Worm (Caenorhabditis elegans) whole organism, midembryonic: ENCODE measurements around the gene str-94.

Experiments
- klf-2 ChIP-seq: fragments of 200-800 bp; sonication (Bioruptor generic); conservative IDR thresholded peaks from 2 replicates; pipeline ENCODE4 v1.3.6; 2022; ENCODE audit warnings: missing genetic modification reagents, missing genetic modification characterization, missing compliant biosample characterization
- ztf-29 ChIP-seq: fragments of 200-800 bp; sonication (Bioruptor generic); IDR thresholded peaks from 2 replicates; pipeline ENCODE4 v1.3.6; 2022; ENCODE audit warnings: missing genetic modification reagents, missing genetic modification characterization, missing compliant biosample characterization

DNA sequence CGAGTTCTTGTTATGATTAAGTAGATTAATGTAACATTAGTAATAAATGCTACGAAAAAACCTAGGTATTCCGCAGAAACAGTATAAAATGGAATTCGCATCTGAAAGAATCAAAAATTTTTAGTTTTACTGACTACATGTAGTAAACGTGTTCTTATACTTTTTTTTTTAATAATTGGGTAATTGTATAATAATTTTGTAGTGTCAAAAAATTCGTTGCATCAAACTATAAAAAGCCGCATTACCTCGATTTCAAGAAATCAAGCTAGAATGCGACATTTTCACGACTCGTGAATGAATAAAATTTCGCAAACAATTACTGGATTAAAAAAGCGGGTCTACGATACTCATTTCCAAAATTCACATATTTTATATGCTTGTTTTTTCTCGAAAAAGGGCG is at the start of gene str-94:
- no peak for TF ChIP-seq ztf-29 (GFP tag; lab: Robert Waterston, UW)
- TF ChIP-seq klf-2 (GFP tag; lab: Robert Waterston, UW): no peak
